Fruit fly (Drosophila melanogaster): ENCODE measurements around the gene Pura.

DNA sequence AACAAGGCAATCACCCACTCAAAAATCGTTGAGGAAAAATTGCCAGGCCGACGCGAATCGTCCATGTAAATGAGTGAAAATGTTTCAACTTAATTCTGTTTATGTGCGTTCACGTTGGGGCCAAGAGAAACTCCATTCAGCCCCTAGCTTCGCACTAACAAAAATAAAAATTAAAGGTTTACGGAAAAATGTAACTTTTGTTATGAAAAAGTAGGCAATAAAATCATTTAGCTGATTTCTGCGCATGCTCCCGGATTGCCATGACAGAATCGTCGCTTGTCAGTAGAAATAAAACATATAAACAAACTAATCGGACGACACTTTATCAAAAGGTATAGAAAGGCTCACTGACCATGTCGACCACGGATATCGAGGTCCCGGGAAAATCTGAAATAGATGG is 9.7 kb upstream of the Pura start, which contains the start of gene mmm:
- TF ChIP-seq sage (GFP tag; optimal IDR thresholded peaks at IDR 0.05) (no peak), Hr78 (GFP tag; optimal IDR thresholded peaks at IDR 0.05) (no peak), Myc (optimal IDR thresholded peaks at IDR 0.05) (no peak), tai (GFP tag; optimal IDR thresholded peaks at IDR 0.05) (no peak), foxo (GFP tag; optimal IDR thresholded peaks at IDR 0.05) (no peak), br (GFP tag; optimal IDR thresholded peaks at IDR 0.05) (no peak), CG32264 (GFP tag; optimal IDR thresholded peaks at IDR 0.05) (no peak)

Measured in whole organism, wandering third instar larva.